Worm (Caenorhabditis elegans): ENCODE data around the gene ztf-18.

ztf-18 gene

ce11 chrIII:879634-880033 lies 15.9 kb downstream of the ztf-18 start, which contains the start of the genes T24C4.5 and ucr-2.3:
Gene T24C4.5 (minus strand): TSS chrIII:879734.
Gene ucr-2.3 (plus strand): TSS chrIII:879860.
- TF ChIP-seq atf-7 (tag; optimal IDR thresholded peaks at IDR 0.05) (no peak), ceh-27 (GFP tag; optimal IDR thresholded peaks at IDR 0.05) (no peak), B0336.3 (GFP tag; IDR thresholded peaks at IDR 0.05) (no peak), snpc-3.4 (tag; optimal IDR thresholded peaks at IDR 0.05) (no peak)

ce11 chrIII:873432-873831 lies 22.1 kb downstream of the ztf-18 start, which contains the start of gene clc-19:
Gene clc-19 (minus strand): TSS chrIII:873566.
- TF ChIP-seq ztf-22 (GFP tag; optimal IDR thresholded peaks at IDR 0.05) (no peak), F37B4.10 (GFP tag; IDR thresholded peaks at IDR 0.05) (no peak), unc-62 (GFP tag; optimal IDR thresholded peaks at IDR 0.05) (peak; percentile 26), fkh-3 (tag; optimal IDR thresholded peaks at IDR 0.05) (no peak), nhr-80 (tag; optimal IDR thresholded peaks at IDR 0.05) (peak; percentile 33), nhr-179 (tag; optimal IDR thresholded peaks at IDR 0.05) (no peak)

ce11 chrIII:872373-872772 lies 23.1 kb downstream of the ztf-18 start, which contains the start of the genes T24C4.3 and clc-20:
Gene T24C4.3 (minus strand): TSS chrIII:872473.
Gene clc-20 (plus strand): TSS chrIII:872583.
- TF ChIP-seq ZK185.1 (tag; optimal IDR thresholded peaks at IDR 0.05; ENCODE audit: poor library complexity, severe bottlenecking) (no peak), tbp1 (GFP tag; optimal IDR thresholded peaks at IDR 0.05) (no peak), atf-7 (tag; optimal IDR thresholded peaks at IDR 0.05) (no peak), sdz-38 (tag; optimal IDR thresholded peaks at IDR 0.05) (no peak), ets-4 (GFP tag; optimal IDR thresholded peaks at IDR 0.05) (no peak)

- TF ChIP-seq B0019.2 (GFP tag; conservative IDR thresholded peaks at IDR 0.05) (no peak), egl-44 (GFP tag; IDR thresholded peaks at IDR 0.05) (no peak), somi-1 (GFP tag; optimal IDR thresholded peaks at IDR 0.05) (no peak), die-1 (tag; optimal IDR thresholded peaks at IDR 0.05) (no peak), fkh-3 (tag; optimal IDR thresholded peaks at IDR 0.05) (no peak), ztf-3 (GFP tag; optimal IDR thresholded peaks at IDR 0.05) (no peak), ZK185.1 (tag; optimal IDR thresholded peaks at IDR 0.05; ENCODE audit: poor library complexity, severe bottlenecking) (no peak), nfya-2 (GFP tag; IDR thresholded peaks at IDR 0.05) (no peak), hmg-20 (GFP tag; IDR thresholded peaks at IDR 0.05) (no peak), B0035.1 (tag; optimal IDR thresholded peaks at IDR 0.05) (no peak), mes-4 (tag; optimal IDR thresholded peaks at IDR 0.05) (no peak)
Observed at ce11 chrIII:870555-870954, 25.0 kb downstream of the ztf-18 start.

ce11 chrIII:869869-870268 lies 25.6 kb downstream of the ztf-18 start, which contains the start of gene T24C4.2:
Gene T24C4.2 (minus strand): TSS chrIII:869969.
- TF ChIP-seq sptf-2 (GFP tag; optimal IDR thresholded peaks at IDR 0.05) (no peak), nfya-2 (GFP tag; IDR thresholded peaks at IDR 0.05) (no peak), F39B2.1 (GFP tag; IDR thresholded peaks at IDR 0.05) (no peak), Y53F4B.3 (GFP tag; IDR thresholded peaks at IDR 0.05) (no peak), B0336.3 (GFP tag; IDR thresholded peaks at IDR 0.05) (no peak), chd-7 (tag; optimal IDR thresholded peaks at IDR 0.05) (no peak), tbp1 (GFP tag; optimal IDR thresholded peaks at IDR 0.05) (no peak), nhr-120 (GFP tag; IDR thresholded peaks at IDR 0.05) (no peak), Y56A3A.18 (GFP tag; IDR thresholded peaks at IDR 0.05) (no peak), mcd-1 (GFP tag; IDR thresholded peaks at IDR 0.05) (no peak), unc-130 (GFP tag; optimal IDR thresholded peaks at IDR 0.05) (no peak), egl-44 (GFP tag; IDR thresholded peaks at IDR 0.05) (no peak), F23B12.7 (tag; optimal IDR thresholded peaks at IDR 0.05; ENCODE audit: insufficient read depth) (no peak), somi-1 (GFP tag; optimal IDR thresholded peaks at IDR 0.05) (no peak)

Data from whole organism, young adult.